Worm (Caenorhabditis elegans) whole organism, L4/young adult: ENCODE data around the gene B0035.13.

Experiments
- W03F9.2 ChIP-seq: fragments of 150-350 bp; optimal IDR thresholded peaks from 2 replicates; lab custom pipeline; 2014; ENCODE audit warnings: missing biosample characterization, missing genetic modification characterization
- dao-5 ChIP-seq: sonication (generic microtip); optimal IDR thresholded peaks from 2 replicates; lab custom pipeline; 2016; ENCODE audit warnings: missing genotype, missing genetic modification characterization, moderate library complexity, missing compliant biosample characterization
- him-1 ChIP-seq: sonication (generic microtip); optimal IDR thresholded peaks from 2 replicates; lab custom pipeline; 2016; ENCODE audit warnings: missing genotype, missing genetic modification reagents, missing genetic modification characterization, missing compliant biosample characterization

Gene B0035.13

ce11 chrIV:11260544-11261227, 45.8 kb downstream of the B0035.13 start, which contains the start of gene C05C12.5:
C05C12.5 (minus strand) TSS chrIV:11261185.
- TF ChIP-seq him-1 (no peak), dao-5 (no peak), W03F9.2 (tag; lab: Kevin White, UChicago) (no peak)

- TF ChIP-seq dao-5, result no peak
- TF ChIP-seq W03F9.2 (tag; lab: Kevin White, UChicago), result no peak
- no peak for TF ChIP-seq him-1
These were observed 47.0 kb downstream of the B0035.13 start, which contains the start of gene gtl-1 for ce11 chrIV:11259485-11259972. gtl-1 (minus strand) TSS chrIV:11259535.

- TF ChIP-seq him-1 (no peak), dao-5 (no peak), W03F9.2 (tag; lab: Kevin White, UChicago) (no peak)
These were observed 49.0 kb downstream of the B0035.13 start for ce11 chrIV:11257476-11257875.
